Fruit fly (Drosophila melanogaster) whole organism, wandering third instar larva: ENCODE measurements around the gene NAAT1.
A peak's percentile ranks its signal among the peaks of the same experiment; 100 is the strongest.

Experiments used
- Abd-B ChIP-seq: fragments of >200 bp; optimal IDR thresholded peaks from 2 replicates; lab custom pipeline; 2017; ENCODE audit warnings: missing biosample characterization, missing genetic modification characterization
- CG32264 ChIP-seq: fragments of 200-800 bp; sonication (Bioruptor generic); optimal IDR thresholded peaks from 2 replicates; lab custom pipeline; 2016; ENCODE audit warnings: missing biosample characterization, missing genetic modification characterization
- CG9705 ChIP-seq: fragments of 200-800 bp; sonication (Bioruptor generic); optimal IDR thresholded peaks from 2 replicates; lab custom pipeline; 2018; ENCODE audit warnings: missing biosample characterization, mild to moderate bottlenecking, missing genetic modification characterization
- GATAd ChIP-seq: sonication (Bioruptor generic); optimal IDR thresholded peaks from 2 replicates; lab custom pipeline; 2016; ENCODE audit warnings: missing biosample characterization, missing genetic modification characterization
- HLH106 ChIP-seq: fragments of 200-800 bp; optimal IDR thresholded peaks from 3 replicates; lab custom pipeline; 2019; ENCODE audit warnings: missing biosample characterization, mild to moderate bottlenecking, missing genetic modification characterization, moderate library complexity
- Hnf4 ChIP-seq: fragments of 200-800 bp; sonication (Bioruptor generic); optimal IDR thresholded peaks from 2 replicates; lab custom pipeline; 2016; ENCODE audit warnings: missing biosample characterization, mild to moderate bottlenecking, missing genetic modification characterization
- Hr78 ChIP-seq: fragments of >200 bp; optimal IDR thresholded peaks from 2 replicates; lab custom pipeline; 2017; ENCODE audit warnings: missing biosample characterization, missing genetic modification characterization
- Hr83 ChIP-seq: fragments of 200-300 bp; sonication (Bioruptor generic); optimal IDR thresholded peaks from 2 replicates; lab custom pipeline; 2016; ENCODE audit warnings: missing biosample characterization, mild to moderate bottlenecking, missing genetic modification characterization, moderate library complexity; ENCODE audit not compliant: poor library complexity, severe bottlenecking
- Jra ChIP-seq: sonication (Bioruptor generic); optimal IDR thresholded peaks from 2 replicates; lab custom pipeline; 2016; ENCODE audit warnings: missing biosample characterization, missing genetic modification characterization
- Myc ChIP-seq: fragments of >200 bp; optimal IDR thresholded peaks from 2 replicates; lab custom pipeline; 2017
- N ChIP-seq: fragments of >200 bp; optimal IDR thresholded peaks from 2 replicates; lab custom pipeline; 2018; ENCODE audit warnings: missing biosample characterization, missing external identifiers, missing genetic modification characterization
- OdsH ChIP-seq: fragments of 200-800 bp; sonication (Bioruptor generic); optimal IDR thresholded peaks from 2 replicates; lab custom pipeline; 2016; ENCODE audit warnings: missing biosample characterization, mild to moderate bottlenecking, missing genetic modification characterization
- Rel ChIP-seq, 2 experiments: fragments of 200-800 bp; sonication (Bioruptor generic) in 1 of 2; optimal IDR thresholded peaks; 2 replicates in 1 of 2; 3 replicates in 1 of 2; lab custom pipeline; 2016 to 2019; ENCODE audit warnings: mild to moderate bottlenecking in 2 of 2, missing biosample characterization in 2 of 2, missing genetic modification characterization in 2 of 2, moderate library complexity in 1 of 2
- Sp1 ChIP-seq: fragments of 200-800 bp; sonication (Bioruptor generic); optimal IDR thresholded peaks from 3 replicates; lab custom pipeline; 2019; ENCODE audit warnings: missing biosample characterization, mild to moderate bottlenecking, missing genetic modification characterization, moderate library complexity
- br ChIP-seq: fragments of 200-800 bp; sonication (Bioruptor generic); optimal IDR thresholded peaks from 2 replicates; lab custom pipeline; 2016; ENCODE audit warnings: missing biosample characterization, missing genetic modification characterization
- brk ChIP-seq: fragments of 200-800 bp; sonication (Bioruptor generic); optimal IDR thresholded peaks from 2 replicates; lab custom pipeline; 2016; ENCODE audit warnings: missing biosample characterization, mild to moderate bottlenecking, missing genetic modification characterization
- dl ChIP-seq, 2 experiments: fragments of 175-275, 200-275 bp in 1 of 2; fragments of 200-275 bp in 1 of 2; sonication (Bioruptor generic); optimal IDR thresholded peaks; lab custom pipeline; 2018; ENCODE audit warnings: mild to moderate bottlenecking in 2 of 2, missing biosample characterization in 2 of 2, missing genetic modification characterization in 2 of 2, moderate library complexity in 2 of 2; ENCODE audit not compliant: partially characterized antibody in 2 of 2, insufficient read depth in 1 of 2
- dmrt93B ChIP-seq: fragments of 200-800 bp; sonication (Bioruptor generic); optimal IDR thresholded peaks from 2 replicates; lab custom pipeline; 2018; ENCODE audit warnings: missing biosample characterization, mild to moderate bottlenecking, missing genetic modification characterization
- dsf ChIP-seq: sonication (Bioruptor generic); optimal IDR thresholded peaks from 2 replicates; lab custom pipeline; 2016; ENCODE audit warnings: missing biosample characterization, missing genetic modification characterization, borderline replicate concordance
- foxo ChIP-seq, 2 experiments: fragments of 200-800 bp; sonication (Bioruptor generic); optimal IDR thresholded peaks; 2 replicates in 1 of 2; 3 replicates in 1 of 2; lab custom pipeline; 2016 to 2017; ENCODE audit warnings: missing biosample characterization in 2 of 2, missing genetic modification characterization in 2 of 2
- fru ChIP-seq: fragments of 200-800 bp; sonication (Bioruptor generic); optimal IDR thresholded peaks from 3 replicates; lab custom pipeline; 2016; ENCODE audit warnings: missing biosample characterization, mild to moderate bottlenecking, missing genetic modification characterization
- h ChIP-seq: fragments of 200-800 bp; sonication (Bioruptor generic); optimal IDR thresholded peaks from 3 replicates; lab custom pipeline; 2016; ENCODE audit warnings: missing biosample characterization, mild to moderate bottlenecking, missing genetic modification characterization
- jim ChIP-seq: fragments of 175-275, 200-325 bp; sonication (Bioruptor generic); optimal IDR thresholded peaks from 2 replicates; lab custom pipeline; 2016; ENCODE audit warnings: missing biosample characterization, mild to moderate bottlenecking, missing genetic modification characterization
- lola ChIP-seq: fragments of >200 bp; optimal IDR thresholded peaks from 2 replicates; lab custom pipeline; 2017; ENCODE audit warnings: missing biosample characterization, missing genetic modification characterization
- pan ChIP-seq: fragments of >200 bp; optimal IDR thresholded peaks from 2 replicates; lab custom pipeline; 2017
- psq ChIP-seq: fragments of 200-800 bp; sonication (Bioruptor generic); optimal IDR thresholded peaks from 3 replicates; lab custom pipeline; 2017; ENCODE audit warnings: missing biosample characterization, mild to moderate bottlenecking, missing genetic modification characterization, moderate library complexity
- rgr ChIP-seq: fragments of 200-800 bp; sonication (Bioruptor generic); optimal IDR thresholded peaks from 3 replicates; lab custom pipeline; 2016; ENCODE audit warnings: missing biosample characterization, mild to moderate bottlenecking, missing genetic modification characterization
- sv ChIP-seq: fragments of 200-800 bp; sonication (Bioruptor generic); optimal IDR thresholded peaks from 3 replicates; lab custom pipeline; 2016; ENCODE audit warnings: missing biosample characterization, missing genetic modification characterization
- tai ChIP-seq: sonication (Bioruptor generic); optimal IDR thresholded peaks from 2 replicates; lab custom pipeline; 2016; ENCODE audit warnings: missing biosample characterization, missing genetic modification characterization
- usp ChIP-seq: fragments of >200 bp; optimal IDR thresholded peaks from 2 replicates; lab custom pipeline; 2017; ENCODE audit warnings: missing biosample characterization, missing genetic modification characterization
- woc ChIP-seq: sonication (Bioruptor generic); optimal IDR thresholded peaks from 2 replicates; lab custom pipeline; 2016; ENCODE audit warnings: missing biosample characterization, mild to moderate bottlenecking, missing genetic modification characterization

NAAT1 gene

dm6 chrX:5427261-5427660 is 16.6 kb upstream of the NAAT1 start, which contains the start of gene CG16756:
CG16756 (plus strand) TSS chrX:5427517.
- TF ChIP-seq dsf (GFP tag; lab: Kevin White, UChicago) (no peak), tai (GFP tag; lab: Kevin White, UChicago) (no peak), brk (GFP tag; lab: Kevin White, UChicago) (no peak), Jra (GFP tag; lab: Kevin White, UChicago) (no peak), CG9705 (GFP tag; lab: Kevin White, UChicago) (no peak), Abd-B (GFP tag; lab: Kevin White, UChicago) (no peak), woc (GFP tag; lab: Kevin White, UChicago) (no peak), dl (GFP tag; optimal IDR thresholded peaks at IDR 0.05; lab: Kevin White, UChicago; ENCODE audit: insufficient read depth in 1 of 2, partially characterized antibody in 2 of 2) (no peak), Sp1 (GFP tag; lab: Kevin White, UChicago) (no peak), jim (no peak), lola (GFP tag; lab: Kevin White, UChicago) (no peak), sv (GFP tag; lab: Kevin White, UChicago) (no peak), Myc (lab: Kevin White, UChicago) (no peak), OdsH (no peak)

- TF ChIP-seq fru (GFP tag; lab: Kevin White, UChicago) (no peak), sv (GFP tag; lab: Kevin White, UChicago) (no peak), Rel (GFP tag; optimal IDR thresholded peaks at IDR 0.05; lab: Kevin White, UChicago) (no peak), Rel (tag; optimal IDR thresholded peaks at IDR 0.05; lab: Kevin White, UChicago) (no peak), HLH106 (tag; lab: Kevin White, UChicago) (no peak), N (GFP tag; lab: Kevin White, UChicago) (no peak), dsf (GFP tag; lab: Kevin White, UChicago) (no peak), Hnf4 (GFP tag; lab: Kevin White, UChicago) (no peak)
Measured at dm6 chrX:5422251-5422551, 11.6 kb upstream of the NAAT1 start.

dm6 chrX:5421407-5422250 is 11.0 kb upstream of the NAAT1 start, which contains the start of gene Usp16-45:
Usp16-45 (plus strand) TSS chrX:5421533.
- TF ChIP-seq HLH106 (tag; lab: Kevin White, UChicago) (no peak), pan (lab: Kevin White, UChicago) (no peak), Hr78 (GFP tag; lab: Kevin White, UChicago) (no peak), Rel (GFP tag; optimal IDR thresholded peaks at IDR 0.05; lab: Kevin White, UChicago) (no peak), Rel (tag; optimal IDR thresholded peaks at IDR 0.05; lab: Kevin White, UChicago) (peak; percentile 75), psq (GFP tag; lab: Kevin White, UChicago) (peak; percentile 22), br (no peak), CG32264 (GFP tag; lab: Kevin White, UChicago) (no peak), Hnf4 (GFP tag; lab: Kevin White, UChicago) (no peak)

dm6 chrX:5420568-5421019 is 9.9 kb upstream of the NAAT1 start, which contains the start of gene spoon:
spoon (minus strand) TSS chrX:5420867.
- TF ChIP-seq CG32264 (GFP tag; lab: Kevin White, UChicago) = no peak
- TF ChIP-seq Myc (lab: Kevin White, UChicago) = no peak
- no peak for TF ChIP-seq Sp1 (GFP tag; lab: Kevin White, UChicago)
- no peak for TF ChIP-seq HLH106 (tag; lab: Kevin White, UChicago)
- no peak for TF ChIP-seq usp (GFP tag; lab: Kevin White, UChicago)
- peak; percentile 21 for TF ChIP-seq fru (GFP tag; lab: Kevin White, UChicago)
- no peak for TF ChIP-seq Hr83 (GFP tag; lab: Kevin White, UChicago)
- peak; percentile 17 for TF ChIP-seq rgr (GFP tag; lab: Kevin White, UChicago)
- peak in 1 of 2 experiments; percentile 12 for TF ChIP-seq foxo (GFP tag; optimal IDR thresholded peaks at IDR 0.05; lab: Kevin White, UChicago)
- no peak for TF ChIP-seq GATAd (GFP tag; lab: Kevin White, UChicago)
- TF ChIP-seq dl (GFP tag; optimal IDR thresholded peaks at IDR 0.05; lab: Kevin White, UChicago; ENCODE audit: insufficient read depth in 1 of 2, partially characterized antibody in 2 of 2) = no peak
- TF ChIP-seq tai (GFP tag; lab: Kevin White, UChicago) = no peak
- no peak for TF ChIP-seq pan (lab: Kevin White, UChicago)
- no peak for TF ChIP-seq lola (GFP tag; lab: Kevin White, UChicago)
- TF ChIP-seq jim = peak; percentile 27
- peak; percentile 27 for TF ChIP-seq dmrt93B (GFP tag; lab: Kevin White, UChicago)
- TF ChIP-seq Hnf4 (GFP tag; lab: Kevin White, UChicago) = peak; percentile 46
- peak; percentile 3 for TF ChIP-seq sv (GFP tag; lab: Kevin White, UChicago)
- no peak for TF ChIP-seq Jra (GFP tag; lab: Kevin White, UChicago)
- TF ChIP-seq h (GFP tag; lab: Kevin White, UChicago) = peak; percentile 37
- peak; percentile 15 for TF ChIP-seq br
